Fruit fly (Drosophila melanogaster) whole organism: ENCODE results near the gene CG33116.

ENCODE experiments used
- CG8478 ChIP-seq: fragments of >200 bp; optimal IDR thresholded peaks from 2 replicates; lab custom pipeline; 2018; ENCODE audit warnings: inconsistent platforms
- pan ChIP-seq: fragments of >200 bp; optimal IDR thresholded peaks from 2 replicates; lab custom pipeline; 2017
- psq ChIP-seq: fragments of >200 bp; optimal IDR thresholded peaks from 2 replicates; lab custom pipeline; 2017
- usp ChIP-seq: fragments of >200 bp; optimal IDR thresholded peaks from 2 replicates; lab custom pipeline; 2017; ENCODE audit warnings: missing biosample characterization, missing genetic modification characterization, mixed read lengths

DNA sequence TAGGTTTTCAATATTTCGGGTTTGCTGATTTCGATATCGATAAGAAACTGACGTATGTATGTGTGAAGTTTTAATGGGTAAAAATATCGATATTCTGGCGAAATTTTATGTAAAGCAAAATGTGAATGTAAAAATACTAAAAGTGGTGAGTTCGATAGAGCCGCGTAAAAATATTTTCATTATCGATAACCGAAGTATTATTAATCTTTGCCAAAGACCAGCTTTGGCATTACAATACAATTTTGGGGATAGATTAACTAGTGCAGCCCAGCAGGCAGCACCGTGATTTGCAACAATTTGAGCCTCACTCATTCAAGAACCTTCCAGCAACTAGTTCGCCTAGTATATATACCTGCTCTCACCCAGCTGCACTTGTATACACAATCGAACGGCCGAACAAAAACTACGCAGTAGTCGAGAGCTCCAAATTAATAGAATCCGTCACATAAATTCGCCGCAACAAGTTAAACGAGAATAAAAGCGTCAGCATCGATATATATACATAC lies 9.0 kb downstream of the CG33116 start:
- TF ChIP-seq pan (lab: Kevin White, UChicago), result no peak
- no peak for TF ChIP-seq usp
- no peak for TF ChIP-seq CG8478
- no peak for TF ChIP-seq psq (lab: Kevin White, UChicago)
